Worm (Caenorhabditis elegans) whole organism, young adult: ENCODE measurements around the gene oac-8.

Experiments used
- lin-40 ChIP-seq: sonication (generic microtip); optimal IDR thresholded peaks from 2 replicates; lab custom pipeline; 2016; ENCODE audit warnings: missing genetic modification characterization, mild to moderate bottlenecking, missing compliant biosample characterization, missing genotype, missing genetic modification reagents
- xnd-1 ChIP-seq: sonication (generic microtip); optimal IDR thresholded peaks from 2 replicates; lab custom pipeline; 2016; ENCODE audit warnings: missing genotype, missing genetic modification reagents, missing genetic modification characterization, missing compliant biosample characterization
- ztf-22 ChIP-seq: fragments of 200-800 bp; sonication (Bioruptor generic); optimal IDR thresholded peaks from 2 replicates; lab custom pipeline; 2018; ENCODE audit warnings: mild to moderate bottlenecking, missing genetic modification characterization, moderate library complexity, missing compliant biosample characterization

ce11 chrIV:10596505-10596904 is 12.2 kb downstream of the oac-8 start, which contains the start of gene C43F9.11:
- no peak for TF ChIP-seq xnd-1
- TF ChIP-seq ztf-22, result no peak
- TF ChIP-seq lin-40 (tag; lab: Kevin White, UChicago), result no peak
